Worm (Caenorhabditis elegans): ENCODE measurements around the gene C03B1.1.

Gene C03B1.1

ce11 chrX:6378363-6378762, 3.8 kb downstream of the C03B1.1 start (continued):
- TF ChIP-seq lsy-2 (tag; optimal IDR thresholded peaks at IDR 0.05) (peak in 1 of 2 experiments; percentile 55), Y55F3AM.14 (GFP tag; optimal IDR thresholded peaks at IDR 0.05) (no peak)

ce11 chrX:6382930-6383329, 8.4 kb downstream of the C03B1.1 start:
- TF ChIP-seq ceh-16 (tag; optimal IDR thresholded peaks at IDR 0.05) = peak; percentile 80
- no peak for TF ChIP-seq ceh-82 (tag; optimal IDR thresholded peaks at IDR 0.05)
- no peak for TF ChIP-seq mbf-1 (tag; optimal IDR thresholded peaks at IDR 0.05)
- no peak for TF ChIP-seq skn-1 (tag; optimal IDR thresholded peaks at IDR 0.05)
- no peak for TF ChIP-seq zag-1 (tag; optimal IDR thresholded peaks at IDR 0.05)
- TF ChIP-seq ztf-1 (GFP tag; conservative IDR thresholded peaks at IDR 0.05) = no peak
- TF ChIP-seq aly-2 (tag; optimal IDR thresholded peaks at IDR 0.05) = no peak
- TF ChIP-seq lin-13 (GFP tag; optimal IDR thresholded peaks at IDR 0.05) = no peak
- no peak for TF ChIP-seq lin-11 (tag; optimal IDR thresholded peaks at IDR 0.05)
- TF ChIP-seq nhr-10 (tag; optimal IDR thresholded peaks at IDR 0.05) = no peak
- no peak for TF ChIP-seq Y55F3AM.14 (GFP tag; optimal IDR thresholded peaks at IDR 0.05)
- peak; percentile 1 for TF ChIP-seq blmp-1 (tag; optimal IDR thresholded peaks at IDR 0.05; ENCODE audit: insufficient read depth)
- TF ChIP-seq nhr-21 (tag; optimal IDR thresholded peaks at IDR 0.05) = no peak
- peak; percentile 55 for TF ChIP-seq elt-1 (tag; optimal IDR thresholded peaks at IDR 0.05)
- no peak for TF ChIP-seq nhr-12 (tag; optimal IDR thresholded peaks at IDR 0.05)
- no peak for TF ChIP-seq sem-4 (tag; optimal IDR thresholded peaks at IDR 0.05)
- no peak for TF ChIP-seq nhr-237 (tag; optimal IDR thresholded peaks at IDR 0.05)
- no peak for TF ChIP-seq fos-1 (tag; optimal IDR thresholded peaks at IDR 0.05)
- TF ChIP-seq dmd-4 (tag; optimal IDR thresholded peaks at IDR 0.05) = no peak
- TF ChIP-seq sma-9 (GFP tag; optimal IDR thresholded peaks at IDR 0.05) = peak; percentile 25
- no peak for TF ChIP-seq sma-9 (tag; optimal IDR thresholded peaks at IDR 0.05)
- TF ChIP-seq nhr-25 (tag; optimal IDR thresholded peaks at IDR 0.05) = peak; percentile 51
- no peak for TF ChIP-seq nhr-11 (tag; optimal IDR thresholded peaks at IDR 0.05)
- no peak for TF ChIP-seq lsy-2 (tag; optimal IDR thresholded peaks at IDR 0.05)
- TF ChIP-seq egl-27 (tag; optimal IDR thresholded peaks at IDR 0.05) = no peak
- TF ChIP-seq sma-3 (GFP tag; optimal IDR thresholded peaks at IDR 0.05) = no peak
- no peak for TF ChIP-seq nhr-6 (tag; optimal IDR thresholded peaks at IDR 0.05)
- no peak for TF ChIP-seq unc-39 (tag; optimal IDR thresholded peaks at IDR 0.05)
- no peak for TF ChIP-seq snpc-4 (tag; optimal IDR thresholded peaks at IDR 0.05)
- no peak for TF ChIP-seq ZK546.5 (tag; optimal IDR thresholded peaks at IDR 0.05)
- TF ChIP-seq lin-39 (tag; optimal IDR thresholded peaks at IDR 0.05) = no peak

ce11 chrX:6384537-6384936, 10.0 kb downstream of the C03B1.1 start:
- no peak for TF ChIP-seq nhr-23 (tag; optimal IDR thresholded peaks at IDR 0.05)
- no peak for TF ChIP-seq crh-2 (tag; optimal IDR thresholded peaks at IDR 0.05)
- TF ChIP-seq unc-39 (tag; optimal IDR thresholded peaks at IDR 0.05) = no peak
- no peak for TF ChIP-seq mbf-1 (tag; optimal IDR thresholded peaks at IDR 0.05)
- TF ChIP-seq nhr-237 (tag; optimal IDR thresholded peaks at IDR 0.05) = no peak
- TF ChIP-seq ceh-82 (tag; optimal IDR thresholded peaks at IDR 0.05) = no peak
- no peak for TF ChIP-seq gmeb-1 (tag; optimal IDR thresholded peaks at IDR 0.05)
- TF ChIP-seq ama-1 (optimal IDR thresholded peaks at IDR 0.05) = no peak
- TF ChIP-seq zag-1 (tag; optimal IDR thresholded peaks at IDR 0.05) = no peak
- no peak for TF ChIP-seq egl-27 (tag; optimal IDR thresholded peaks at IDR 0.05)
- TF ChIP-seq elt-1 (tag; optimal IDR thresholded peaks at IDR 0.05) = no peak
- no peak for TF ChIP-seq ztf-11 (tag; optimal IDR thresholded peaks at IDR 0.05)
- no peak for TF ChIP-seq snpc-4 (tag; optimal IDR thresholded peaks at IDR 0.05)

ce11 chrX:6385185-6385584, 10.6 kb downstream of the C03B1.1 start, which contains the start of gene igdb-3:
Gene igdb-3, plus strand, starts transcription at chrX:6385485.
- TF ChIP-seq nhr-6 (tag; optimal IDR thresholded peaks at IDR 0.05) (no peak), nhr-10 (tag; optimal IDR thresholded peaks at IDR 0.05) (no peak), ama-1 (optimal IDR thresholded peaks at IDR 0.05) (no peak), ceh-82 (tag; optimal IDR thresholded peaks at IDR 0.05) (no peak), alr-1 (tag; optimal IDR thresholded peaks at IDR 0.05) (no peak), R02D3.7 (tag; optimal IDR thresholded peaks at IDR 0.05) (no peak), sma-3 (GFP tag; optimal IDR thresholded peaks at IDR 0.05) (no peak), ZK546.5 (tag; optimal IDR thresholded peaks at IDR 0.05) (no peak), peb-1 (tag; optimal IDR thresholded peaks at IDR 0.05) (no peak), unc-55 (GFP tag; optimal IDR thresholded peaks at IDR 0.05) (no peak), aly-2 (tag; optimal IDR thresholded peaks at IDR 0.05) (no peak), nhr-21 (tag; optimal IDR thresholded peaks at IDR 0.05) (no peak), mbf-1 (tag; optimal IDR thresholded peaks at IDR 0.05) (no peak), lin-13 (GFP tag; optimal IDR thresholded peaks at IDR 0.05) (no peak), F13H6.1 (tag; optimal IDR thresholded peaks at IDR 0.05) (no peak), egl-27 (tag; optimal IDR thresholded peaks at IDR 0.05) (no peak), ztf-1 (GFP tag; conservative IDR thresholded peaks at IDR 0.05) (no peak), sma-9 (GFP tag; optimal IDR thresholded peaks at IDR 0.05) (no peak), sma-9 (tag; optimal IDR thresholded peaks at IDR 0.05) (no peak), nhr-25 (tag; optimal IDR thresholded peaks at IDR 0.05) (no peak), elt-3 (tag; optimal IDR thresholded peaks at IDR 0.05) (no peak)
